Fruit fly (Drosophila melanogaster) whole organism, embryonic: ENCODE results near the gene scpr-B.

Experiments
- BEAF-32 ChIP-seq: fragments of 200-800 bp; sonication (Bioruptor generic); optimal IDR thresholded peaks from 3 replicates; lab custom pipeline; 2017; ENCODE audit warnings: missing biosample characterization, missing genetic modification characterization, mild to moderate bottlenecking, moderate library complexity, missing genetic modification reagents
- Bdp1 ChIP-seq: fragments of 200-800 bp; sonication (Bioruptor generic); optimal IDR thresholded peaks from 3 replicates; lab custom pipeline; 2016; ENCODE audit warnings: missing biosample characterization, missing genetic modification characterization
- Bgb ChIP-seq: fragments of 200-800 bp; sonication (Bioruptor generic); IDR thresholded peaks from 2 replicates; pipeline ENCODE4 v1.3.6; 2022; ENCODE audit warnings: missing biosample characterization, missing genetic modification characterization; ENCODE audit not compliant: partially characterized antibody
- CG12155 ChIP-seq: fragments of 200-800 bp; sonication (Bioruptor generic); optimal IDR thresholded peaks from 3 replicates; lab custom pipeline; 2016; ENCODE audit warnings: missing biosample characterization, missing genetic modification characterization
- CG12391 ChIP-seq: fragments of 200-800 bp; sonication (Bioruptor generic); optimal IDR thresholded peaks from 3 replicates; lab custom pipeline; 2018; ENCODE audit warnings: missing biosample characterization, mild to moderate bottlenecking, missing genetic modification characterization, moderate library complexity
- CG12659 ChIP-seq: fragments of 200-800 bp; sonication (Bioruptor generic); optimal IDR thresholded peaks from 3 replicates; lab custom pipeline; 2017; ENCODE audit warnings: mild to moderate bottlenecking, missing biosample characterization, missing genetic modification reagents, missing genetic modification characterization
- CG13287 ChIP-seq: fragments of 200-800 bp; sonication (Bioruptor generic); IDR thresholded peaks from 2 replicates; pipeline ENCODE4 v1.3.6; 2022; ENCODE audit warnings: missing biosample characterization, missing genetic modification characterization; ENCODE audit not compliant: partially characterized antibody
- CG13296 ChIP-seq: fragments of 200-800 bp; sonication (Bioruptor generic); optimal IDR thresholded peaks from 3 replicates; lab custom pipeline; 2018; ENCODE audit warnings: missing biosample characterization, mild to moderate bottlenecking, missing genetic modification characterization
- CG15514 ChIP-seq: fragments of 200-800 bp; sonication (Bioruptor generic); optimal IDR thresholded peaks from 3 replicates; lab custom pipeline; 2017; ENCODE audit warnings: missing biosample characterization, missing genetic modification characterization, mild to moderate bottlenecking, moderate library complexity, missing genetic modification reagents
- CG16863 ChIP-seq: fragments of 200-800 bp; sonication (Bioruptor generic); optimal IDR thresholded peaks from 3 replicates; lab custom pipeline; 2016; ENCODE audit warnings: missing biosample characterization, missing genetic modification characterization
- CG18262 ChIP-seq: fragments of 200-800 bp; optimal IDR thresholded peaks from 3 replicates; lab custom pipeline; 2019; ENCODE audit warnings: missing biosample characterization, mild to moderate bottlenecking, missing genetic modification characterization, moderate library complexity
- CG18619 ChIP-seq: fragments of 200-800 bp; sonication (Bioruptor generic); optimal IDR thresholded peaks from 3 replicates; lab custom pipeline; 2017; ENCODE audit warnings: missing biosample characterization, mild to moderate bottlenecking, missing genetic modification characterization
- CG2116 ChIP-seq: fragments of 200-800 bp; sonication (Bioruptor generic); optimal IDR thresholded peaks from 3 replicates; lab custom pipeline; 2018; ENCODE audit warnings: missing biosample characterization, mild to moderate bottlenecking, missing genetic modification characterization
- CG2120 ChIP-seq: fragments of 200-800 bp; sonication (Bioruptor generic); optimal IDR thresholded peaks from 3 replicates; lab custom pipeline; 2016; ENCODE audit warnings: missing biosample characterization, missing genetic modification characterization
- CG2712 ChIP-seq: fragments of 200-800 bp; optimal IDR thresholded peaks from 3 replicates; lab custom pipeline; 2019; ENCODE audit warnings: missing biosample characterization, mild to moderate bottlenecking, missing genetic modification characterization, moderate library complexity
- CG34422 ChIP-seq: fragments of 200-800 bp; sonication (Bioruptor generic); IDR thresholded peaks from 3 replicates; pipeline ENCODE4 v1.3.6; 2022; ENCODE audit warnings: missing biosample characterization, missing genetic modification characterization
- CG4404 ChIP-seq: fragments of 200-800 bp; sonication (Bioruptor generic); IDR thresholded peaks from 2 replicates; pipeline ENCODE4 v1.3.6; 2022; ENCODE audit warnings: missing biosample characterization, missing genetic modification characterization
- D19A ChIP-seq: fragments of 200-800 bp; optimal IDR thresholded peaks from 3 replicates; lab custom pipeline; 2019; ENCODE audit warnings: missing biosample characterization, mild to moderate bottlenecking, missing genetic modification characterization, moderate library complexity
- Dbx ChIP-seq: fragments of 200-800 bp; sonication (Bioruptor generic); IDR thresholded peaks from 3 replicates; pipeline ENCODE4 v1.3.6; 2022; ENCODE audit warnings: missing biosample characterization, missing genetic modification characterization
- Eip74EF ChIP-seq, 2 experiments: fragments of 200-800 bp in 1 of 2; fragments of >200 bp in 1 of 2; sonication (Bioruptor generic) in 1 of 2; optimal IDR thresholded peaks; 2 replicates each; lab custom pipeline; 2017 to 2019; ENCODE audit warnings: missing biosample characterization in 2 of 2, missing genetic modification characterization in 2 of 2, mild to moderate bottlenecking in 1 of 2, moderate library complexity in 1 of 2
- Ets97D ChIP-seq: fragments of 200-800 bp; sonication (Bioruptor generic); optimal IDR thresholded peaks from 3 replicates; lab custom pipeline; 2016; ENCODE audit warnings: missing biosample characterization, missing genetic modification characterization
- Fer2 ChIP-seq: fragments of 200-800 bp; sonication (Bioruptor generic); optimal IDR thresholded peaks from 2 replicates; lab custom pipeline; 2018; ENCODE audit warnings: missing biosample characterization, mild to moderate bottlenecking, missing genetic modification characterization, moderate library complexity
- HmgZ ChIP-seq: fragments of 200-800 bp; sonication (Bioruptor generic); optimal IDR thresholded peaks from 2 replicates; lab custom pipeline; 2018; ENCODE audit warnings: missing biosample characterization, mild to moderate bottlenecking, missing genetic modification characterization
- Hmx ChIP-seq: fragments of 200-800 bp; sonication (Bioruptor generic); optimal IDR thresholded peaks from 2 replicates; lab custom pipeline; 2016; ENCODE audit warnings: missing biosample characterization, missing genetic modification characterization
- MBD-R2 ChIP-seq: fragments of 200-800 bp; sonication (Bioruptor generic); IDR thresholded peaks from 2 replicates; pipeline ENCODE4 v1.3.6; 2022; ENCODE audit warnings: missing biosample characterization, missing genetic modification characterization
- MESR4 ChIP-seq: fragments of 200-800 bp; sonication (Bioruptor generic); optimal IDR thresholded peaks from 2 replicates; lab custom pipeline; 2018; ENCODE audit warnings: missing biosample characterization, mild to moderate bottlenecking, missing genetic modification characterization, moderate library complexity
- Myb ChIP-seq: fragments of 200-800 bp; sonication (Bioruptor generic); optimal IDR thresholded peaks from 2 replicates; lab custom pipeline; 2016; ENCODE audit warnings: missing biosample characterization, missing genetic modification characterization
- Pdp1 ChIP-seq, 2 experiments: fragments of 200-800 bp; sonication (Bioruptor generic); optimal IDR thresholded peaks; 3 replicates each; lab custom pipeline; 2016; ENCODE audit warnings: missing biosample characterization in 2 of 2, missing genetic modification characterization in 2 of 2, mild to moderate bottlenecking in 1 of 2, moderate library complexity in 1 of 2
- Rfx ChIP-seq: fragments of 200-800 bp; sonication (Bioruptor generic); IDR thresholded peaks from 2 replicates; pipeline ENCODE4 v1.3.6; 2022; ENCODE audit warnings: missing biosample characterization, missing genetic modification characterization
- Scr ChIP-seq: fragments of 200-800 bp; sonication (Bioruptor generic); IDR thresholded peaks from 2 replicates; pipeline ENCODE4 v1.3.6; 2022; ENCODE audit warnings: missing biosample characterization, missing genetic modification characterization; ENCODE audit not compliant: partially characterized antibody
- YL-1 ChIP-seq: fragments of 200-800 bp; sonication (Bioruptor generic); optimal IDR thresholded peaks from 3 replicates; lab custom pipeline; 2017; ENCODE audit warnings: missing biosample characterization, mild to moderate bottlenecking, missing genetic modification characterization
- bbx ChIP-seq: fragments of 200-800 bp; sonication (Bioruptor generic); IDR thresholded peaks from 2 replicates; pipeline ENCODE4 v1.3.6; 2022; ENCODE audit warnings: missing biosample characterization, missing genetic modification characterization; ENCODE audit not compliant: partially characterized antibody
- crol ChIP-seq: fragments of 200-800 bp; sonication (Bioruptor generic); IDR thresholded peaks from 2 replicates; pipeline ENCODE4 v1.3.6; 2022; ENCODE audit warnings: missing biosample characterization, missing genetic modification characterization
- esg ChIP-seq: fragments of 200-800 bp; sonication (Bioruptor generic); conservative IDR thresholded peaks from 2 replicates; pipeline ENCODE4 v1.3.6; 2022; ENCODE audit warnings: missing biosample characterization, missing genetic modification characterization
- ewg ChIP-seq: fragments of 200-800 bp; sonication (Bioruptor generic); optimal IDR thresholded peaks from 3 replicates; lab custom pipeline; 2017; ENCODE audit warnings: mild to moderate bottlenecking, missing biosample characterization, missing genetic modification reagents, missing genetic modification characterization
- gfzf ChIP-seq: fragments of 200-800 bp; sonication (Bioruptor generic); optimal IDR thresholded peaks from 2 replicates; lab custom pipeline; 2016; ENCODE audit warnings: missing biosample characterization, mild to moderate bottlenecking, missing genetic modification characterization, moderate library complexity
- grau ChIP-seq: fragments of 200-800 bp; optimal IDR thresholded peaks from 3 replicates; lab custom pipeline; 2019; ENCODE audit warnings: missing biosample characterization, mild to moderate bottlenecking, missing genetic modification characterization, moderate library complexity
- gro ChIP-seq: fragments of 200-800 bp; sonication (Bioruptor generic); optimal IDR thresholded peaks from 2 replicates; lab custom pipeline; 2016; ENCODE audit warnings: missing biosample characterization, missing genetic modification characterization
- hbn ChIP-seq: fragments of 200-800 bp; sonication (Bioruptor generic); IDR thresholded peaks from 2 replicates; pipeline ENCODE4 v1.3.6; 2022; ENCODE audit warnings: missing biosample characterization, missing genetic modification characterization; ENCODE audit not compliant: partially characterized antibody
- lilli ChIP-seq: fragments of 200-800 bp; sonication (Bioruptor generic); optimal IDR thresholded peaks from 3 replicates; lab custom pipeline; 2016; ENCODE audit warnings: missing biosample characterization, missing genetic modification characterization
- nmo ChIP-seq: fragments of 200-800 bp; sonication (Bioruptor generic); optimal IDR thresholded peaks from 2 replicates; lab custom pipeline; 2018; ENCODE audit warnings: missing biosample characterization, mild to moderate bottlenecking, missing genetic modification characterization, moderate library complexity
- phol ChIP-seq: fragments of 200-800 bp; sonication (Bioruptor generic); optimal IDR thresholded peaks from 3 replicates; lab custom pipeline; 2018; ENCODE audit warnings: missing biosample characterization, mild to moderate bottlenecking, missing genetic modification characterization, moderate library complexity
- scrt ChIP-seq: fragments of 200-800 bp; sonication (Bioruptor generic); optimal IDR thresholded peaks from 2 replicates; lab custom pipeline; 2018; ENCODE audit warnings: missing biosample characterization, mild to moderate bottlenecking, missing genetic modification characterization, moderate library complexity
- sd ChIP-seq: fragments of 200-800 bp; sonication (Bioruptor generic); optimal IDR thresholded peaks from 3 replicates; lab custom pipeline; 2018; ENCODE audit warnings: missing biosample characterization, mild to moderate bottlenecking, missing genetic modification characterization, moderate library complexity
- shn ChIP-seq: fragments of 200-800 bp; sonication (Bioruptor generic); optimal IDR thresholded peaks from 3 replicates; lab custom pipeline; 2016; ENCODE audit warnings: missing biosample characterization, missing genetic modification characterization
- ssp ChIP-seq: fragments of 200-800 bp; sonication (Bioruptor generic); IDR thresholded peaks from 2 replicates; pipeline ENCODE4 v1.3.6; 2022; ENCODE audit warnings: missing biosample characterization, missing genetic modification characterization
- sug ChIP-seq: fragments of 200-800 bp; optimal IDR thresholded peaks from 2 replicates; lab custom pipeline; 2019; ENCODE audit warnings: missing biosample characterization, mild to moderate bottlenecking, missing genetic modification characterization, moderate library complexity
- tna ChIP-seq: fragments of 200-800 bp; sonication (Bioruptor generic); IDR thresholded peaks from 2 replicates; pipeline ENCODE4 v1.3.6; 2022; ENCODE audit warnings: missing biosample characterization, missing genetic modification characterization; ENCODE audit not compliant: partially characterized antibody
- trem ChIP-seq: fragments of 200-800 bp; optimal IDR thresholded peaks from 3 replicates; lab custom pipeline; 2019; ENCODE audit warnings: missing biosample characterization, mild to moderate bottlenecking, missing genetic modification characterization, moderate library complexity

Gene scpr-B

DNA sequence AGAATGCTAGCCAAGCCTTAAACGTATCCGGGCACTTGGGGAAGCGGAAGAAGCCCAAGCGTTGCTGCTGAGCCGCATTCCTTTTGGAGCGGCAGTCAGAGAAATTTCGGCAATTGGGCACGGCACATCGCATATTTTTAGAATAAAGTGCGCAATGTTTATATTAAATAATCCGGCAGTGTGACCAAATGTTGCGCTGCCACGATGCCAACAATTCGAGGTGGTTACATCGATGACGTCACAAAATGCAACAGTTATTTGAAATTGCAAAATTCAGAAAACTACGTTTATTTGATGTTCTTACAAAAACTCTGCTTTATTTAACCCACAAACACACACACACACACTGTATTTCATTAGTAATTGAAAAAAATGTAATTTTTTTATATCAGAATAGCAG lies 20.9 kb downstream of the scpr-B start, which contains the start of gene CG6689 (continued):
- TF ChIP-seq gro (GFP tag; lab: Kevin White, UChicago), result peak; percentile 47
- TF ChIP-seq CG34422, result peak; percentile 41; the same call in 1 of the 3 replicates
- peak; percentile 36; the same call in 1 of the 2 replicates for TF ChIP-seq CG13287
- TF ChIP-seq grau (tag; lab: Kevin White, UChicago), result peak; percentile 25
- no peak for TF ChIP-seq Bdp1 (GFP tag; lab: Kevin White, UChicago)
- peak; percentile 5 for TF ChIP-seq CG2712 (tag; lab: Kevin White, UChicago)
- peak; percentile 21 for TF ChIP-seq scrt
- peak; percentile 86 for TF ChIP-seq Myb (GFP tag; lab: Kevin White, UChicago)
- peak; percentile 33 for TF ChIP-seq CG12391
- no peak for TF ChIP-seq CG4404 (GFP tag; lab: Robert Waterston, UW)
- TF ChIP-seq crol (GFP tag; lab: Robert Waterston, UW), result no peak
- TF ChIP-seq Pdp1 (GFP tag; optimal IDR thresholded peaks at IDR 0.05; lab: Kevin White, UChicago), result peak in 1 of 2 experiments; percentile 98
- peak; percentile 64 for TF ChIP-seq HmgZ
- TF ChIP-seq trem, result peak; percentile 56
- TF ChIP-seq CG16863 (GFP tag; lab: Kevin White, UChicago), result no peak
- TF ChIP-seq CG12659 (GFP tag; lab: Kevin White, UChicago), result peak; percentile 55
- no peak for TF ChIP-seq CG12155 (GFP tag; lab: Kevin White, UChicago)
- no peak for TF ChIP-seq bbx (GFP tag; lab: Robert Waterston, UW)
- TF ChIP-seq sd (tag; lab: Kevin White, UChicago), result peak; percentile 68
- TF ChIP-seq Fer2, result no peak
- TF ChIP-seq D19A (tag; lab: Kevin White, UChicago), result peak; percentile 3
- TF ChIP-seq MESR4 (GFP tag; lab: Kevin White, UChicago), result peak; percentile 87
- peak; percentile 43 for TF ChIP-seq lilli (GFP tag; lab: Kevin White, UChicago)
- peak; percentile 80 for TF ChIP-seq CG2116
- TF ChIP-seq Ets97D (GFP tag; lab: Kevin White, UChicago), result peak; percentile 37
- peak; percentile 15 for TF ChIP-seq CG13296
- TF ChIP-seq MBD-R2 (GFP tag; lab: Robert Waterston, UW), result peak; percentile 94
- TF ChIP-seq ssp (GFP tag; lab: Robert Waterston, UW), result peak; percentile 79
- peak; percentile 32; the same call in 1 of the 2 replicates for TF ChIP-seq Bgb (GFP tag; lab: Robert Waterston, UW)
- TF ChIP-seq Rfx (GFP tag; lab: Robert Waterston, UW), result 0 out of 2 replicates have a peak, but pooled peaks have one; percentile 24
- TF ChIP-seq shn (GFP tag; lab: Kevin White, UChicago), result no peak
- TF ChIP-seq ewg, result peak; percentile 37
- TF ChIP-seq YL-1, result peak; percentile 59
- TF ChIP-seq BEAF-32 (GFP tag; lab: Kevin White, UChicago), result peak; percentile 31
- peak; percentile 28 for TF ChIP-seq phol (tag; lab: Kevin White, UChicago)
- TF ChIP-seq gfzf, result peak; percentile 66
- TF ChIP-seq Dbx (GFP tag; lab: Robert Waterston, UW), result 0 out of 3 replicates have a peak, but pooled peaks have one; percentile 18
- peak; percentile 33 for TF ChIP-seq CG15514 (GFP tag; lab: Kevin White, UChicago)
- no peak for TF ChIP-seq Eip74EF (GFP tag; optimal IDR thresholded peaks at IDR 0.05; lab: Kevin White, UChicago)
- peak; percentile 25 for TF ChIP-seq sug (tag; lab: Kevin White, UChicago)
- no peak for TF ChIP-seq CG18262 (tag; lab: Kevin White, UChicago)
- TF ChIP-seq Scr (GFP tag; lab: Robert Waterston, UW), result 0 out of 2 replicates have a peak, but pooled peaks have one; percentile 20
- TF ChIP-seq CG2120 (GFP tag; lab: Kevin White, UChicago), result peak; percentile 20
- TF ChIP-seq esg (GFP tag; lab: Robert Waterston, UW), result no peak
- no peak for TF ChIP-seq tna (GFP tag; lab: Robert Waterston, UW)
- no peak for TF ChIP-seq CG18619 (GFP tag; lab: Kevin White, UChicago)
- TF ChIP-seq hbn (GFP tag; lab: Robert Waterston, UW), result no peak
- TF ChIP-seq Hmx (GFP tag; lab: Kevin White, UChicago), result peak; percentile 1
- peak; percentile 19 for TF ChIP-seq nmo (GFP tag; lab: Kevin White, UChicago)
